Worm (Caenorhabditis elegans) whole organism, late embryonic: ENCODE measurements around the gene zipt-2.3.

Experiments used
- C38D4.7 ChIP-seq: fragments of 200-800 bp; sonication (Bioruptor generic); optimal IDR thresholded peaks from 2 replicates; lab custom pipeline; 2018; ENCODE audit warnings: mild to moderate bottlenecking, missing genetic modification characterization, moderate library complexity, missing compliant biosample characterization
- F13H6.1 ChIP-seq: sonication (generic microtip); optimal IDR thresholded peaks from 2 replicates; lab custom pipeline; 2016; ENCODE audit warnings: missing genetic modification characterization, missing compliant biosample characterization
- ahr-1 ChIP-seq: sonication (generic microtip); optimal IDR thresholded peaks from 2 replicates; lab custom pipeline; 2016; ENCODE audit warnings: missing genetic modification characterization, missing compliant biosample characterization
- ceh-24 ChIP-seq: sonication (generic microtip); optimal IDR thresholded peaks from 2 replicates; lab custom pipeline; 2016; ENCODE audit warnings: mild to moderate bottlenecking, missing genetic modification characterization, missing compliant biosample characterization
- che-1 ChIP-seq: sonication (generic microtip); optimal IDR thresholded peaks from 2 replicates; lab custom pipeline; 2016; ENCODE audit warnings: mild to moderate bottlenecking, missing genetic modification characterization, missing compliant biosample characterization
- dve-1 ChIP-seq: sonication (generic microtip); optimal IDR thresholded peaks from 2 replicates; lab custom pipeline; 2017; ENCODE audit warnings: antibody characterized with exemption, mild to moderate bottlenecking, missing genetic modification characterization, missing compliant biosample characterization
- elt-2 ChIP-seq: sonication (generic microtip); optimal IDR thresholded peaks from 2 replicates; lab custom pipeline; 2016; ENCODE audit warnings: missing genetic modification reagents, missing genetic modification characterization, missing compliant biosample characterization
- elt-4 ChIP-seq: sonication (generic microtip); optimal IDR thresholded peaks from 2 replicates; lab custom pipeline; 2016; ENCODE audit warnings: missing genetic modification characterization, missing compliant biosample characterization
- ets-4 ChIP-seq: sonication (generic microtip); optimal IDR thresholded peaks from 2 replicates; lab custom pipeline; 2016; ENCODE audit warnings: missing genetic modification characterization, missing compliant biosample characterization
- fkh-10 ChIP-seq: fragments of 150-350 bp; optimal IDR thresholded peaks from 2 replicates; lab custom pipeline; 2014; ENCODE audit warnings: missing biosample characterization, missing genetic modification reagents, missing genetic modification characterization
- gmeb-2 ChIP-seq: sonication (generic microtip); optimal IDR thresholded peaks from 2 replicates; lab custom pipeline; 2016; ENCODE audit warnings: missing genetic modification characterization, inconsistent platforms, missing compliant biosample characterization
- hlh-13 ChIP-seq: fragments of 200-800 bp; sonication (Bioruptor generic); optimal IDR thresholded peaks from 2 replicates; lab custom pipeline; 2018; ENCODE audit warnings: mild to moderate bottlenecking, missing genetic modification characterization, missing compliant biosample characterization
- hlh-15 ChIP-seq: sonication (generic microtip); optimal IDR thresholded peaks from 2 replicates; lab custom pipeline; 2016; ENCODE audit warnings: missing genetic modification characterization, missing compliant biosample characterization
- hlh-30 ChIP-seq: sonication (generic microtip); optimal IDR thresholded peaks from 2 replicates; lab custom pipeline; 2017; ENCODE audit warnings: antibody characterized with exemption, missing genetic modification characterization, missing compliant biosample characterization; ENCODE audit not compliant: insufficient read depth
- hlh-6 ChIP-seq: sonication (generic microtip); optimal IDR thresholded peaks from 2 replicates; lab custom pipeline; 2016; ENCODE audit warnings: missing genotype, missing genetic modification characterization, missing compliant biosample characterization
- lim-6 ChIP-seq: sonication (generic microtip); optimal IDR thresholded peaks from 2 replicates; lab custom pipeline; 2016; ENCODE audit warnings: missing genetic modification characterization, missing compliant biosample characterization
- lin-11 ChIP-seq: fragments of 200-800 bp; sonication (Bioruptor generic); optimal IDR thresholded peaks from 2 replicates; lab custom pipeline; 2018; ENCODE audit warnings: mild to moderate bottlenecking, missing genetic modification characterization, missing compliant biosample characterization
- madf-2 ChIP-seq: sonication (generic microtip); optimal IDR thresholded peaks from 2 replicates; lab custom pipeline; 2017; ENCODE audit warnings: missing genetic modification characterization, missing compliant biosample characterization
- mec-3 ChIP-seq: sonication (generic microtip); optimal IDR thresholded peaks from 2 replicates; lab custom pipeline; 2016; ENCODE audit warnings: borderline replicate concordance, missing genetic modification characterization, missing compliant biosample characterization
- npax-4 ChIP-seq: sonication (generic microtip); optimal IDR thresholded peaks from 2 replicates; lab custom pipeline; 2016; ENCODE audit warnings: missing genetic modification characterization, missing compliant biosample characterization
- pag-3 ChIP-seq: sonication (generic microtip); optimal IDR thresholded peaks from 2 replicates; lab custom pipeline; 2016; ENCODE audit warnings: missing compliant biosample characterization, missing genetic modification characterization, borderline replicate concordance
- pat-9 ChIP-seq: fragments of 200-800 bp; sonication (Bioruptor generic); optimal IDR thresholded peaks from 2 replicates; lab custom pipeline; 2018; ENCODE audit warnings: mild to moderate bottlenecking, missing genetic modification characterization, moderate library complexity, missing compliant biosample characterization
- pax-1 ChIP-seq: fragments of 150-350 bp; optimal IDR thresholded peaks from 2 replicates; lab custom pipeline; 2014; ENCODE audit warnings: missing biosample characterization, missing genetic modification characterization
- pha-4 ChIP-seq: fragments of 150-350 bp; optimal IDR thresholded peaks from 2 replicates; lab custom pipeline; 2018; ENCODE audit warnings: missing biosample characterization, missing genetic modification reagents, missing genetic modification characterization
- pqm-1 ChIP-seq: sonication (generic microtip); optimal IDR thresholded peaks from 2 replicates; lab custom pipeline; 2016; ENCODE audit warnings: missing genetic modification characterization, missing compliant biosample characterization
- pros-1 ChIP-seq: fragments of 150-350 bp; optimal IDR thresholded peaks from 2 replicates; lab custom pipeline; 2014; ENCODE audit warnings: missing biosample characterization, missing genetic modification reagents, missing genetic modification characterization
- syd-9 ChIP-seq: sonication (generic microtip); optimal IDR thresholded peaks from 2 replicates; lab custom pipeline; 2016; ENCODE audit warnings: mild to moderate bottlenecking, missing genetic modification characterization, moderate library complexity, missing compliant biosample characterization
- ttx-3 ChIP-seq: sonication (generic microtip); optimal IDR thresholded peaks from 2 replicates; lab custom pipeline; 2016; ENCODE audit warnings: missing genetic modification reagents, missing genetic modification characterization, missing compliant biosample characterization

The zipt-2.3 gene

ce11 chrII:13670707-13671295, 44.9 kb downstream of the zipt-2.3 start:
- TF ChIP-seq ahr-1 (no peak), elt-2 (tag; lab: Kevin White, UChicago) (peak; percentile 1)

ce11 chrII:13668844-13669441, 46.7 kb downstream of the zipt-2.3 start, which contains the start of gene C31C9.7:
Gene C31C9.7, plus strand, starts transcription at chrII:13669104.
- TF ChIP-seq pag-3 (tag; lab: Kevin White, UChicago): no peak
- TF ChIP-seq ceh-24 (tag; lab: Kevin White, UChicago): no peak
- no peak for TF ChIP-seq madf-2 (tag; lab: Kevin White, UChicago)
- no peak for TF ChIP-seq npax-4 (tag; lab: Kevin White, UChicago)
- TF ChIP-seq elt-2 (tag; lab: Kevin White, UChicago): no peak
- TF ChIP-seq mec-3: no peak
- no peak for TF ChIP-seq elt-4 (tag; lab: Kevin White, UChicago)
- TF ChIP-seq hlh-15 (tag; lab: Kevin White, UChicago): no peak
- no peak for TF ChIP-seq ets-4 (tag; lab: Kevin White, UChicago)
- no peak for TF ChIP-seq fkh-10

DNA sequence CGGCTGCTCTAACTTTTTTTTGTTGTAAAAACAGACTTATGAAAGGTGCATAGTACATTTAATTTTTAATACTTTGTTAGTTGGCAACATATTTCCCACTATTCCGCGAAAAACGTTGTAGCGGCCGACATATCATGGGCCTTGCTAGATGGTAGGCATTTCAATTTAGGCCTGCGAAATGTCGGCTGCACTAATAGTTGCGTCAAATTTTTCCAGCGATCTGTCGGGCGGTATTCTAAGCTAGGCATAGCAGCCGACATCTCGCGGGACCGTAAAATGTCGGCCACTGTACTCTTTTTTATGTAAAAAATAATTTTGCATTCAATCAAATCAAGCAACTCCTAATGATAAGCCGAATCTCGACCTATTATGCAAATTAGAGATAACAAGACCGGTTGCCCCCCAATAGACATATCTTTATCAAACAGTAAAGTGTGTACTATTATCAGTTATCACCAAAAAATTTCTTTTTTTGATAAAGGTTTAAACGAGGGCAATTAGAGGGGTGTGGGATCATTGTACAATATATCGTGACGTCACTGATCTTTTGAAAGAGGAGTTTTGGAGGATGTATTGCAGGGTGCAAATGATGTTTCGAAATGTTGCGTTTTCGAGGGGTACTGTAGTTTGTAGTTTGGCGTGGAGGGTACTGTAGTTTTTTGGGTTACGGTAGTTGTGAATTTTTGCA, 50.5 kb downstream of the zipt-2.3 start:
- TF ChIP-seq hlh-13 (GFP tag; lab: Kevin White, UChicago) (no peak), fkh-10 (no peak), hlh-15 (tag; lab: Kevin White, UChicago) (no peak), syd-9 (no peak), elt-2 (tag; lab: Kevin White, UChicago) (peak; percentile 99), dve-1 (tag; lab: Kevin White, UChicago) (peak; percentile 26), F13H6.1 (no peak), pha-4 (tag; lab: Kevin White, UChicago) (no peak), gmeb-2 (tag; lab: Kevin White, UChicago) (no peak), lim-6 (tag; lab: Kevin White, UChicago) (no peak), pax-1 (tag; lab: Kevin White, UChicago) (no peak), madf-2 (tag; lab: Kevin White, UChicago) (no peak), lin-11 (tag; lab: Kevin White, UChicago) (no peak), che-1 (tag; lab: Kevin White, UChicago) (no peak)

- no peak for TF ChIP-seq pax-1 (tag; lab: Kevin White, UChicago)
- TF ChIP-seq hlh-30: no peak
- TF ChIP-seq hlh-6: no peak
- no peak for TF ChIP-seq hlh-13 (GFP tag; lab: Kevin White, UChicago)
- no peak for TF ChIP-seq npax-4 (tag; lab: Kevin White, UChicago)
- TF ChIP-seq pat-9 (tag; lab: Kevin White, UChicago): no peak
- TF ChIP-seq pros-1 (tag; lab: Kevin White, UChicago): no peak
- TF ChIP-seq ttx-3 (tag; lab: Kevin White, UChicago): no peak
- no peak for TF ChIP-seq C38D4.7 (GFP tag; lab: Kevin White, UChicago)
- no peak for TF ChIP-seq pqm-1 (tag; lab: Kevin White, UChicago)
Measured at ce11 chrII:13664416-13664815, 51.3 kb downstream of the zipt-2.3 start.
